Fruit fly (Drosophila melanogaster): ENCODE results near the gene Trp1.

Gene Trp1

dm6 chr2L:9966983-9967737, 42.0 kb upstream of the Trp1 start, which contains the start of the genes Dref and RpL13 (continued):
- TF ChIP-seq ci (GFP tag; IDR thresholded peaks at IDR 0.05) (peak; percentile 98), CG13424 (tag; optimal IDR thresholded peaks at IDR 0.05) (peak; percentile 80), disco-r (GFP tag; optimal IDR thresholded peaks at IDR 0.05) (peak; percentile 66), Ravus (GFP tag; IDR thresholded peaks at IDR 0.05) (no peak), HLH4C (GFP tag; IDR thresholded peaks at IDR 0.05; ENCODE audit: partially characterized antibody) (peak; percentile 90; the same call in 2 of the 3 replicates), danr (GFP tag; IDR thresholded peaks at IDR 0.05) (no peak), CrebB (tag; optimal IDR thresholded peaks at IDR 0.05) (peak; percentile 92), D (optimal IDR thresholded peaks at IDR 0.05) (no peak), D (GFP tag; optimal IDR thresholded peaks at IDR 0.05) (peak; percentile 86), pho (GFP tag; optimal IDR thresholded peaks at IDR 0.05) (peak; percentile 89), CG4404 (GFP tag; IDR thresholded peaks at IDR 0.05) (peak; percentile 26; the same call in 1 of the 2 replicates), repo (GFP tag; optimal IDR thresholded peaks at IDR 0.05) (peak; percentile 58), fu2 (GFP tag; optimal IDR thresholded peaks at IDR 0.05) (peak; percentile 86), az2 (GFP tag; optimal IDR thresholded peaks at IDR 0.05) (peak; percentile 66), CG4820 (GFP tag; optimal IDR thresholded peaks at IDR 0.05) (peak; percentile 54), Elba2 (GFP tag; optimal IDR thresholded peaks at IDR 0.05) (no peak), croc (GFP tag; conservative IDR thresholded peaks at IDR 0.05) (peak; percentile 20; the same call in 1 of the 3 replicates), pzg (GFP tag; optimal IDR thresholded peaks at IDR 0.05) (peak; percentile 83), dpn (GFP tag; optimal IDR thresholded peaks at IDR 0.05) (peak; percentile 64 to 88), HmgD (GFP tag; optimal IDR thresholded peaks at IDR 0.05) (peak; percentile 77), CG3065 (GFP tag; optimal IDR thresholded peaks at IDR 0.05) (peak; percentile 51), CG43689 (GFP tag; IDR thresholded peaks at IDR 0.05) (peak; percentile 63), CG4328 (GFP tag; optimal IDR thresholded peaks at IDR 0.05) (peak; percentile 95), Adf1 (GFP tag; IDR thresholded peaks at IDR 0.05) (peak; percentile 50), CTCF (GFP tag; optimal IDR thresholded peaks at IDR 0.05) (peak; percentile 64), Dfd (GFP tag; optimal IDR thresholded peaks at IDR 0.05) (no peak), H15 (GFP tag; IDR thresholded peaks at IDR 0.05) (peak; percentile 64; the same call in 2 of the 3 replicates), her (GFP tag; optimal IDR thresholded peaks at IDR 0.05) (peak; percentile 88), zen2 (GFP tag; IDR thresholded peaks at IDR 0.05; ENCODE audit: partially characterized antibody) (no peak; the same call in 2 of the 3 replicates), sc (optimal IDR thresholded peaks at IDR 0.05) (no peak), sc (GFP tag; optimal IDR thresholded peaks at IDR 0.05) (peak; percentile 74), dimm (GFP tag; IDR thresholded peaks at IDR 0.05) (no peak; the same call in 1 of the 2 replicates), NC2α (GFP tag; optimal IDR thresholded peaks at IDR 0.05) (peak; percentile 81), CG1603 (tag; optimal IDR thresholded peaks at IDR 0.05) (peak; percentile 90), CG42726 (GFP tag; IDR thresholded peaks at IDR 0.05; ENCODE audit: partially characterized antibody) (no peak), CG8359 (GFP tag; optimal IDR thresholded peaks at IDR 0.05; ENCODE audit: borderline replicate concordance) (peak; percentile 79), CG6654 (GFP tag; optimal IDR thresholded peaks at IDR 0.05) (peak; percentile 64), CG12769 (tag; optimal IDR thresholded peaks at IDR 0.05) (no peak), CG10274 (GFP tag; optimal IDR thresholded peaks at IDR 0.05) (peak; percentile 78), stwl (tag; optimal IDR thresholded peaks at IDR 0.05) (peak; percentile 76), vfl (GFP tag; optimal IDR thresholded peaks at IDR 0.05) (peak; percentile 65), CG18262 (tag; optimal IDR thresholded peaks at IDR 0.05) (peak; percentile 80), wor (GFP tag; IDR thresholded peaks at IDR 0.05) (no peak), abd-A (tag; optimal IDR thresholded peaks at IDR 0.05) (no peak), CG5245 (GFP tag; optimal IDR thresholded peaks at IDR 0.05) (peak; percentile 46), CG11093 (GFP tag; IDR thresholded peaks at IDR 0.05) (no peak), Ets65A (GFP tag) (peak; percentile 97), tap (tag; optimal IDR thresholded peaks at IDR 0.05) (peak; percentile 79), CG3726 (GFP tag; IDR thresholded peaks at IDR 0.05) (peak; percentile 55; the same call in 1 of the 3 replicates), ATbp (GFP tag; optimal IDR thresholded peaks at IDR 0.05) (peak; percentile 86), CG7357 (GFP tag; IDR thresholded peaks at IDR 0.05) (0 out of 3 replicates have a peak, but pooled peaks have one; percentile 41)
